Fruit fly (Drosophila melanogaster): ENCODE results near the gene fuss.

DNA sequence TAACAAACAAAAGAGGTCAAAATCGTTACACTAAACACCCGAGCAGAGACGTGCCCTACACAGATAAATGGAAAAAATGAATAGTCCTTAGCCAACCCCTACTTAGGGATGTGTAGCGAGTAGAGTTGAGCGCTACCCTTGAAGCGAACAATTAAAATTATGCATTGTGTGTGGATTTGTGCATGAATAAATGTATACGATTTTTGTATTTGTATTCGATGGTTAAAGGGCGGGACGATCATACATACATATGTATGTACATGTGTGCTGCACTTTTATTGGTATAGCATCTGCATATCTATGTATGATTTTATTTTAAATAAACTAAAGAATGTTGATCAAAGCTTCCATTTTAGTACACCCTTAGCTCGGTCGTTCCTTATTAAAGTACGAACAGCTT, 2.9 kb upstream of the fuss start:
- TF ChIP-seq EcR (GFP tag; optimal IDR thresholded peaks at IDR 0.05) = no peak
- TF ChIP-seq rn (GFP tag; IDR thresholded peaks at IDR 0.05) = no peak
- TF ChIP-seq CG4496 (GFP tag; IDR thresholded peaks at IDR 0.05) = no peak
- TF ChIP-seq CG34367 (tag; optimal IDR thresholded peaks at IDR 0.05) = no peak
- no peak for TF ChIP-seq CG10348 (GFP tag; IDR thresholded peaks at IDR 0.05)
- TF ChIP-seq CG9948 (tag; optimal IDR thresholded peaks at IDR 0.05) = no peak
- no peak for TF ChIP-seq CG32121 (GFP tag; IDR thresholded peaks at IDR 0.05)
- no peak for TF ChIP-seq CG14655 (GFP tag; optimal IDR thresholded peaks at IDR 0.05)
- TF ChIP-seq Ets98B (GFP tag; IDR thresholded peaks at IDR 0.05) = no peak

Measured in whole organism, pupa.